Worm (Caenorhabditis elegans): ENCODE results near the gene frpr-13.

DNA sequence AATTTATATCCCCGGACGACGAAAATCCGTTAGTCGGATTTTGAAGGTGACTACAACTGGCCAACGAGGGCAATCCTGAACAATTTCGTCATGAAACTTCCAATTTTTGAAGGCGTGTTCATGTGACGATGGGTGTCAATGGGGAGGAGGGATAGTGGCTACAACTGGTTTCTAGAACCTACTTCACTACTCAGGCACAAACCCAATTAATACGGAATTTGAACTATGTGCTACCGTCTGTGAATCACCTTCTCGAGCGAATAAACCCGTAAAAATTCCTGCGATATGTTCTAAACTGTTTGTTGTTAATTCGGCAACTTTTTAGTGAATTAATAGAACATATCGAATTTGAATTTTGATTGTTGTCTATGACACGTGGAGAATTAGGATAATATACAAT lies 28.9 kb downstream of the frpr-13 start:
- TF ChIP-seq ama-1 (optimal IDR thresholded peaks at IDR 0.05) = no peak
- no peak for TF ChIP-seq gmeb-2 (tag; optimal IDR thresholded peaks at IDR 0.05)
